Fruit fly (Drosophila melanogaster): Measurements from ENCODE around the gene CG18249.

Gene CG18249

DNA sequence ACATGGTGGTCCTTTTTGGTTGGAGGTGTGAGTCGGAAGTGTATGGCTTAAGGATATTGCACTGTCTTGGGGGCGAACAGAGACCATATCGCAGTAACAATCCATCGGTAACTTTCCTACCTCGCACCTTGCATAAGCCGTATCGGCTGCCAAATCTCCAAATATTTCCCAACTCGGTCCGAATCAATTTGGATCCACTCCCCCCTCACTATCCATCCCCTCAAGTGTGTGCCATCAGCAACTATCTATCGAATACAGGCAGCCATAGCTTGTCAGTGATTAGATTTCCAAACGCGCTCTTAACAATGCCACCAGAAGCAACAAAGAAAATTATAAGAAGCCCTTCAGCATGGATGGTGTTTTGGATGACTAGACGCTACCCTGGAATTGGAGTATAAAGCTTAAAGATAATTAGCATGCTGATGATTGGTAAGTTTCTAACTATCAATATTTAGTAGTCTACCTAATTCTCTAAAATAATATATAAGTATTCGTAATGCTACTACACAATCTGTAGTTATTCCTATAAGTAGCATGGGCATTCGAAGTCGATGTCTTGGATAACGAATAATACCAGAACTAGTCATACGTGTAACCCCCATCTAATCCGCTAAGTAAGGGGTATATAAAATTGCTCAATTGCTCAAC is 13.2 kb upstream of the CG18249 start (continued):
- TF ChIP-seq Deaf1 (tag; optimal IDR thresholded peaks at IDR 0.05) (peak; percentile 32), h (optimal IDR thresholded peaks at IDR 0.05) (no peak), Dbx (GFP tag; IDR thresholded peaks at IDR 0.05) (0 out of 3 replicates have a peak, but pooled peaks have one; percentile 27), wek (GFP tag; optimal IDR thresholded peaks at IDR 0.05) (no peak), Xbp1 (GFP tag; optimal IDR thresholded peaks at IDR 0.05) (peak; percentile 62), Mad (GFP tag; optimal IDR thresholded peaks at IDR 0.05) (peak; percentile 19), nau (GFP tag; optimal IDR thresholded peaks at IDR 0.05) (no peak), fd96Cb (tag; optimal IDR thresholded peaks at IDR 0.05) (peak; percentile 62), nmo (GFP tag; optimal IDR thresholded peaks at IDR 0.05) (peak; percentile 74), Dip2 (GFP tag; IDR thresholded peaks at IDR 0.05) (no peak), E2f1 (GFP tag; IDR thresholded peaks at IDR 0.05) (0 out of 2 replicates have a peak, but pooled peaks have one; percentile 35), Dek (tag; optimal IDR thresholded peaks at IDR 0.05) (peak; percentile 53), CG17359 (tag; optimal IDR thresholded peaks at IDR 0.05) (peak; percentile 61), CG11560 (tag; IDR thresholded peaks at IDR 0.05) (no peak), dmrt99B (tag; optimal IDR thresholded peaks at IDR 0.05) (peak; percentile 77), CG10147 (GFP tag; optimal IDR thresholded peaks at IDR 0.05) (peak; percentile 35), CG16815 (GFP tag; optimal IDR thresholded peaks at IDR 0.05) (peak; percentile 26), sim (GFP tag; IDR thresholded peaks at IDR 0.05) (no peak), Fer3 (tag; optimal IDR thresholded peaks at IDR 0.05) (peak; percentile 61), Hand (GFP tag; optimal IDR thresholded peaks at IDR 0.05) (peak; percentile 14), CG8281 (tag; optimal IDR thresholded peaks at IDR 0.05) (peak; percentile 45), CG4424 (GFP tag; optimal IDR thresholded peaks at IDR 0.05) (peak; percentile 2), Gug (GFP tag; IDR thresholded peaks at IDR 0.05) (0 out of 4 replicates have a peak, but pooled peaks have one; percentile 34), CG4360 (GFP tag; IDR thresholded peaks at IDR 0.05) (no peak), ems (GFP tag; optimal IDR thresholded peaks at IDR 0.05) (peak; percentile 37), NC2α (GFP tag; optimal IDR thresholded peaks at IDR 0.05) (no peak), CG30020 (tag; optimal IDR thresholded peaks at IDR 0.05) (no peak), wor (GFP tag; IDR thresholded peaks at IDR 0.05) (0 out of 2 replicates have a peak, but pooled peaks have one; percentile 39), CG43689 (GFP tag; IDR thresholded peaks at IDR 0.05) (no peak), org-1 (GFP tag; optimal IDR thresholded peaks at IDR 0.05) (peak; percentile 49), Fer1 (GFP tag; optimal IDR thresholded peaks at IDR 0.05) (peak; percentile 51), CG18619 (GFP tag; optimal IDR thresholded peaks at IDR 0.05) (peak; percentile 33), lilli (GFP tag; optimal IDR thresholded peaks at IDR 0.05) (peak; percentile 55), lab (GFP tag; optimal IDR thresholded peaks at IDR 0.05) (peak; percentile 66), scrt (GFP tag; optimal IDR thresholded peaks at IDR 0.05) (peak; percentile 30), ftz-f1 (GFP tag; optimal IDR thresholded peaks at IDR 0.05) (no peak), CG13775 (GFP tag; optimal IDR thresholded peaks at IDR 0.05) (peak; percentile 30), sob (GFP tag; IDR thresholded peaks at IDR 0.05) (no peak; the same call in 1 of the 2 replicates), Awh (GFP tag; IDR thresholded peaks at IDR 0.05) (0 out of 2 replicates have a peak, but pooled peaks have one; percentile 34), CG5953 (GFP tag; IDR thresholded peaks at IDR 0.05) (peak; percentile 40; the same call in 1 of the 2 replicates), HHEX (GFP tag; optimal IDR thresholded peaks at IDR 0.05) (peak; percentile 43), CG6813 (GFP tag; optimal IDR thresholded peaks at IDR 0.05) (peak; percentile 34), CG4820 (GFP tag; optimal IDR thresholded peaks at IDR 0.05) (peak; percentile 42), CG31441 (GFP tag; IDR thresholded peaks at IDR 0.05) (peak; percentile 50), Ets65A (GFP tag) (peak; percentile 91), CG2678 (tag; optimal IDR thresholded peaks at IDR 0.05) (peak; percentile 83), CG30431 (GFP tag; optimal IDR thresholded peaks at IDR 0.05) (no peak), maf-S (GFP tag; optimal IDR thresholded peaks at IDR 0.05) (no peak), Side (GFP tag; optimal IDR thresholded peaks at IDR 0.05) (no peak), MESR4 (GFP tag; optimal IDR thresholded peaks at IDR 0.05) (no peak)
